Fruit fly (Drosophila melanogaster): ENCODE data around the gene CG42540.

DNA sequence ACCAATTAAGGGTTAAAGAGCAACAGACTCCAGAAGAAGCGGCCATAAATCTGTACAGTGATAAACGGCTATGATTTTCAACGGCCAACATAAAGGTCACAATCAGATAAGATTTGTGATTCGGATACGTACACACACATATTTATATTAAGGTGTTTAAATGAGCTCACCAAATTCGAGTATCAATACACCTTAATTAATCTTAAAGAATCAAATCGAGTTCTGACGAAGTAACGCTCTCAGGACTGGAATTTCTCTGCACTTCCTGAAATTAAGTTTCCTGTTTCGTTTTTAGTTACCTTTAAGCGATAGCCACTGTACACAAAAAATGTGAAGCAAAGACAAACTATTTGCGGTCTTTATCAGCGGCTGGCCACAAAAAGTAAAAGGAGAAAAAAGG lies 68.0 kb downstream of the CG42540 start:
- TF ChIP-seq usp (GFP tag; optimal IDR thresholded peaks at IDR 0.05), result no peak
- no peak for TF ChIP-seq psq (optimal IDR thresholded peaks at IDR 0.05)
- no peak for TF ChIP-seq pan (optimal IDR thresholded peaks at IDR 0.05)
- TF ChIP-seq CG8478 (optimal IDR thresholded peaks at IDR 0.05), result no peak

All from whole organism.